Worm (Caenorhabditis elegans) whole organism, L3 larva: ENCODE results near the gene F14H12.17.

Experiments
- R02D3.7 ChIP-seq: fragments of 150-350 bp; optimal IDR thresholded peaks from 2 replicates; lab custom pipeline; 2014; ENCODE audit warnings: missing biosample characterization, missing genetic modification characterization
- ZK546.5 ChIP-seq: sonication (generic microtip); optimal IDR thresholded peaks from 2 replicates; lab custom pipeline; 2017; ENCODE audit warnings: missing biosample characterization, missing genetic modification characterization
- aly-2 ChIP-seq: fragments of 150-350 bp; optimal IDR thresholded peaks from 2 replicates; lab custom pipeline; 2014; ENCODE audit warnings: missing biosample characterization, missing genetic modification characterization
- ama-1 ChIP-seq: fragments of 150-350 bp; optimal IDR thresholded peaks from 2 replicates; lab custom pipeline; 2018
- ceh-16 ChIP-seq: sonication (generic microtip); optimal IDR thresholded peaks from 2 replicates; lab custom pipeline; 2017; ENCODE audit warnings: missing biosample characterization, missing genetic modification characterization
- ceh-28 ChIP-seq: fragments of 150-350 bp; optimal IDR thresholded peaks from 2 replicates; lab custom pipeline; 2014; ENCODE audit warnings: missing biosample characterization, missing genetic modification reagents, missing genetic modification characterization
- ceh-82 ChIP-seq: fragments of 150-350 bp; optimal IDR thresholded peaks from 2 replicates; lab custom pipeline; 2014; ENCODE audit warnings: missing biosample characterization, missing genetic modification characterization
- daf-12 ChIP-seq: fragments of 150-350 bp; optimal IDR thresholded peaks from 2 replicates; lab custom pipeline; 2014; ENCODE audit warnings: missing biosample characterization, missing genetic modification reagents, missing genetic modification characterization
- elt-1 ChIP-seq: fragments of 150-350 bp; optimal IDR thresholded peaks from 2 replicates; lab custom pipeline; 2014; ENCODE audit warnings: missing biosample characterization, missing genetic modification characterization
- fkh-10 ChIP-seq: sonication (generic microtip); optimal IDR thresholded peaks from 2 replicates; lab custom pipeline; 2017; ENCODE audit warnings: missing biosample characterization, missing genetic modification reagents, missing genetic modification characterization
- fkh-2 ChIP-seq: fragments of 150-350 bp; optimal IDR thresholded peaks from 2 replicates; lab custom pipeline; 2014; ENCODE audit warnings: missing biosample characterization, missing genetic modification reagents, missing genetic modification characterization
- fos-1 ChIP-seq: fragments of 150-350 bp; optimal IDR thresholded peaks from 2 replicates; lab custom pipeline; 2014; ENCODE audit warnings: missing biosample characterization, missing genetic modification characterization
- jun-1 ChIP-seq: fragments of 150-350 bp; optimal IDR thresholded peaks from 2 replicates; lab custom pipeline; 2014; ENCODE audit warnings: missing biosample characterization, missing genetic modification reagents, missing genetic modification characterization
- lsy-12 ChIP-seq: sonication (generic microtip); optimal IDR thresholded peaks from 2 replicates; lab custom pipeline; 2016; ENCODE audit warnings: mild to moderate bottlenecking, missing genetic modification characterization, missing compliant biosample characterization
- mdl-1 ChIP-seq: fragments of 150-350 bp; optimal IDR thresholded peaks from 2 replicates; lab custom pipeline; 2014; ENCODE audit warnings: missing biosample characterization, missing genetic modification characterization
- mml-1 ChIP-seq: fragments of 150-350 bp; sonication (generic microtip); optimal IDR thresholded peaks from 3 replicates; lab custom pipeline; 2014; ENCODE audit warnings: missing biosample characterization, missing genetic modification characterization
- nhr-11 ChIP-seq: fragments of 150-350 bp; optimal IDR thresholded peaks from 2 replicates; lab custom pipeline; 2014; ENCODE audit warnings: missing biosample characterization, missing genetic modification characterization
- nhr-23 ChIP-seq: fragments of 150-350 bp; optimal IDR thresholded peaks from 2 replicates; lab custom pipeline; 2014; ENCODE audit warnings: missing biosample characterization, missing genetic modification reagents, missing genetic modification characterization
- nhr-237 ChIP-seq: fragments of 150-350 bp; optimal IDR thresholded peaks from 2 replicates; lab custom pipeline; 2014; ENCODE audit warnings: missing biosample characterization, missing genetic modification characterization
- nhr-25 ChIP-seq: sonication (generic microtip); optimal IDR thresholded peaks from 2 replicates; lab custom pipeline; 2017; ENCODE audit warnings: missing biosample characterization, missing genetic modification characterization
- nhr-28 ChIP-seq: fragments of 150-350 bp; optimal IDR thresholded peaks from 2 replicates; lab custom pipeline; 2014; ENCODE audit warnings: missing biosample characterization, missing genetic modification characterization
- nhr-43 ChIP-seq: sonication (generic microtip); optimal IDR thresholded peaks from 2 replicates; lab custom pipeline; 2016; ENCODE audit warnings: mild to moderate bottlenecking, missing genetic modification characterization, missing compliant biosample characterization; ENCODE audit not compliant: poor library complexity, severe bottlenecking
- nhr-67 ChIP-seq: fragments of 150-350 bp; optimal IDR thresholded peaks from 2 replicates; lab custom pipeline; 2014; ENCODE audit warnings: missing biosample characterization, missing genetic modification characterization
- nhr-76 ChIP-seq: fragments of 150-350 bp; sonication (generic microtip); optimal IDR thresholded peaks from 5 replicates; lab custom pipeline; 2014; ENCODE audit warnings: missing biosample characterization, missing genetic modification characterization
- pha-4 ChIP-seq: fragments of 150-350 bp; optimal IDR thresholded peaks from 2 replicates; lab custom pipeline; 2014; ENCODE audit warnings: missing biosample characterization, missing genetic modification reagents, missing genetic modification characterization
- pqm-1 ChIP-seq: fragments of 150-350 bp; optimal IDR thresholded peaks from 2 replicates; lab custom pipeline; 2017; ENCODE audit warnings: missing biosample characterization, missing genetic modification characterization, inconsistent platforms
- sea-2 ChIP-seq: fragments of 150-350 bp; sonication (generic microtip); optimal IDR thresholded peaks from 4 replicates; lab custom pipeline; 2014; ENCODE audit warnings: missing biosample characterization, missing genetic modification reagents, missing genetic modification characterization
- skn-1 ChIP-seq: fragments of 150-350 bp; optimal IDR thresholded peaks from 2 replicates; lab custom pipeline; 2014; ENCODE audit warnings: missing biosample characterization, missing genetic modification characterization
- snpc-4 ChIP-seq: fragments of 150-350 bp; optimal IDR thresholded peaks from 2 replicates; lab custom pipeline; 2014; ENCODE audit warnings: missing biosample characterization, missing genetic modification characterization
- tbx-2 ChIP-seq: sonication (generic microtip); optimal IDR thresholded peaks from 2 replicates; lab custom pipeline; 2016; ENCODE audit warnings: mild to moderate bottlenecking, missing genetic modification characterization, missing compliant biosample characterization
- unc-39 ChIP-seq: sonication (generic microtip); optimal IDR thresholded peaks from 4 replicates; lab custom pipeline; 2017; ENCODE audit warnings: missing biosample characterization, missing genetic modification characterization
- zag-1 ChIP-seq: fragments of 150-350 bp; optimal IDR thresholded peaks from 2 replicates; lab custom pipeline; 2014; ENCODE audit warnings: missing biosample characterization, missing genetic modification characterization

The F14H12.17 gene

ce11 chrX:4388834-4389409 lies 25.8 kb upstream of the F14H12.17 start, which contains the start of gene dpy-23 (continued):
- peak; percentile 75 for TF ChIP-seq lsy-12 (tag; lab: Kevin White, UChicago)

- TF ChIP-seq fkh-2 (no peak), nhr-237 (tag; lab: Kevin White, UChicago) (no peak), mdl-1 (no peak), elt-1 (tag; lab: Kevin White, UChicago) (no peak), skn-1 (tag; lab: Kevin White, UChicago) (no peak), nhr-25 (tag; lab: Kevin White, UChicago) (peak; percentile 21), pha-4 (tag; lab: Kevin White, UChicago) (no peak)
These were observed 23.4 kb upstream of the F14H12.17 start for ce11 chrX:4386493-4386892.

- no peak for TF ChIP-seq R02D3.7 (tag; lab: Kevin White, UChicago)
- no peak for TF ChIP-seq nhr-43 (tag; lab: Kevin White, UChicago)
- no peak for TF ChIP-seq nhr-67
These were observed 20.3 kb upstream of the F14H12.17 start, which contains the start of gene lst-2 for ce11 chrX:4383316-4383936. lst-2 (minus strand) TSS chrX:4383366.

ce11 chrX:4377689-4378088 lies 14.6 kb upstream of the F14H12.17 start, which contains the start of gene R160.12:
R160.12 (minus strand) TSS chrX:4377789.
- no peak for TF ChIP-seq nhr-76
- TF ChIP-seq ceh-82 (tag; lab: Kevin White, UChicago) = no peak
- no peak for TF ChIP-seq lsy-12 (tag; lab: Kevin White, UChicago)
- TF ChIP-seq ceh-28 = no peak
- no peak for TF ChIP-seq ama-1 (lab: Kevin White, UChicago)
- no peak for TF ChIP-seq nhr-43 (tag; lab: Kevin White, UChicago)
- no peak for TF ChIP-seq R02D3.7 (tag; lab: Kevin White, UChicago)
- no peak for TF ChIP-seq fkh-2
- no peak for TF ChIP-seq tbx-2 (tag; lab: Kevin White, UChicago)
- TF ChIP-seq pqm-1 = no peak
- no peak for TF ChIP-seq aly-2
- TF ChIP-seq zag-1 (tag; lab: Kevin White, UChicago) = no peak
- TF ChIP-seq nhr-67 = no peak
- no peak for TF ChIP-seq daf-12 (tag; lab: Kevin White, UChicago)
- TF ChIP-seq sea-2 (GFP tag; lab: Kevin White, UChicago) = no peak
- no peak for TF ChIP-seq ZK546.5 (tag; lab: Kevin White, UChicago)
- no peak for TF ChIP-seq nhr-28 (tag; lab: Kevin White, UChicago)
- no peak for TF ChIP-seq pha-4 (tag; lab: Kevin White, UChicago)
- TF ChIP-seq fkh-10 (GFP tag; lab: Kevin White, UChicago) = no peak

- TF ChIP-seq nhr-43 (tag; lab: Kevin White, UChicago) (no peak), ceh-28 (no peak), nhr-237 (tag; lab: Kevin White, UChicago) (no peak), nhr-67 (no peak), pha-4 (tag; lab: Kevin White, UChicago) (no peak), daf-12 (tag; lab: Kevin White, UChicago) (no peak), ceh-82 (tag; lab: Kevin White, UChicago) (no peak), zag-1 (tag; lab: Kevin White, UChicago) (no peak), sea-2 (GFP tag; lab: Kevin White, UChicago) (no peak), aly-2 (no peak), elt-1 (tag; lab: Kevin White, UChicago) (no peak)
These were observed 13.7 kb upstream of the F14H12.17 start, which contains the start of gene R160.2 for ce11 chrX:4376801-4377200. R160.2 (minus strand) TSS chrX:4376901.

- no peak for TF ChIP-seq tbx-2 (tag; lab: Kevin White, UChicago)
These were observed 10.0 kb upstream of the F14H12.17 start, which contains the start of gene R160.6 for ce11 chrX:4373123-4373522. R160.6 (minus strand) TSS chrX:4373223.

ce11 chrX:4371988-4372387 lies 8.9 kb upstream of the F14H12.17 start, which contains the start of gene R160.14:
R160.14 (minus strand) TSS chrX:4372088.
- TF ChIP-seq nhr-28 (tag; lab: Kevin White, UChicago) (no peak), nhr-11 (tag; lab: Kevin White, UChicago) (no peak), unc-39 (tag; lab: Kevin White, UChicago) (no peak), ceh-16 (tag; lab: Kevin White, UChicago) (no peak), mml-1 (tag; lab: Kevin White, UChicago) (no peak), nhr-43 (tag; lab: Kevin White, UChicago) (no peak), nhr-76 (no peak), snpc-4 (tag; lab: Kevin White, UChicago) (no peak), aly-2 (no peak), fos-1 (no peak), pha-4 (tag; lab: Kevin White, UChicago) (no peak), nhr-23 (no peak), jun-1 (tag; lab: Kevin White, UChicago) (no peak)
- TF ChIP-seq, all 47 proteins: peak for 0
